Worm (Caenorhabditis elegans) whole organism, young adult: ENCODE results near the gene fbxb-65.

Experiments
- F37B4.10 ChIP-seq: fragments of 200-800 bp; sonication (Bioruptor generic); IDR thresholded peaks from 2 replicates; pipeline ENCODE4 v1.3.6; 2022; ENCODE audit warnings: missing genetic modification characterization, missing compliant biosample characterization
- die-1 ChIP-seq: sonication (generic microtip); optimal IDR thresholded peaks from 2 replicates; lab custom pipeline; 2016; ENCODE audit warnings: missing genotype, mild to moderate bottlenecking, missing genetic modification characterization, missing compliant biosample characterization
- egl-44 ChIP-seq: fragments of 200-800 bp; sonication (Bioruptor generic); IDR thresholded peaks from 2 replicates; pipeline ENCODE4 v1.3.6; 2022; ENCODE audit warnings: missing genetic modification reagents, missing genetic modification characterization, missing compliant biosample characterization
- fkh-3 ChIP-seq: sonication (generic microtip); optimal IDR thresholded peaks from 2 replicates; lab custom pipeline; 2016; ENCODE audit warnings: mild to moderate bottlenecking, missing genetic modification characterization, missing compliant biosample characterization
- hlh-12 ChIP-seq: sonication (generic microtip); optimal IDR thresholded peaks from 2 replicates; lab custom pipeline; 2016; ENCODE audit warnings: missing genetic modification characterization, missing compliant biosample characterization
- hsf-1 ChIP-seq: fragments of 200-800 bp; sonication (Bioruptor generic); IDR thresholded peaks from 2 replicates; pipeline ENCODE4 v1.3.6; 2022; ENCODE audit warnings: missing genetic modification reagents, missing genetic modification characterization, missing compliant biosample characterization
- mxl-1 ChIP-seq: sonication (generic microtip); optimal IDR thresholded peaks from 2 replicates; lab custom pipeline; 2016; ENCODE audit warnings: missing genetic modification characterization, missing compliant biosample characterization
- nfya-1 ChIP-seq: sonication (generic microtip); optimal IDR thresholded peaks from 2 replicates; lab custom pipeline; 2017; ENCODE audit warnings: antibody characterized with exemption, missing compliant biosample characterization, missing genetic modification characterization, borderline replicate concordance; ENCODE audit not compliant: insufficient read depth
- pha-4 ChIP-seq: fragments of 150-350 bp; sonication (generic microtip); optimal IDR thresholded peaks from 2 replicates; lab custom pipeline; 2014; ENCODE audit warnings: missing biosample characterization, missing genetic modification reagents, missing genetic modification characterization
- snpc-4 ChIP-seq, 5 experiments: fragments of 150-350 bp in 1 of 5; sonication (generic microtip) in 4 of 5; optimal IDR thresholded peaks; 2 replicates each; lab custom pipeline; 2014 to 2018; ENCODE audit warnings: missing genetic modification characterization in 5 of 5, missing biosample characterization in 3 of 5, antibody characterized with exemption in 2 of 5, mild to moderate bottlenecking in 2 of 5, missing compliant biosample characterization in 2 of 5, missing genotype in 2 of 5, moderate library complexity in 2 of 5, missing genetic modification reagents in 1 of 5
- sptf-2 ChIP-seq: fragments of 200-800 bp; sonication (Bioruptor generic); optimal IDR thresholded peaks from 2 replicates; lab custom pipeline; 2018; ENCODE audit warnings: mild to moderate bottlenecking, missing genetic modification characterization, missing compliant biosample characterization
- unc-130 ChIP-seq: sonication (generic microtip); optimal IDR thresholded peaks from 2 replicates; lab custom pipeline; 2016; ENCODE audit warnings: missing genetic modification reagents, missing genetic modification characterization, missing compliant biosample characterization
- unc-62 ChIP-seq: fragments of 150-350 bp; optimal IDR thresholded peaks from 2 replicates; lab custom pipeline; 2014; ENCODE audit warnings: missing biosample characterization, missing genetic modification reagents, missing genetic modification characterization
- ztf-28 ChIP-seq: fragments of 200-800 bp; sonication (Bioruptor generic); IDR thresholded peaks from 2 replicates; pipeline ENCODE4 v1.3.6; 2022; ENCODE audit warnings: missing genetic modification reagents, missing genetic modification characterization, missing compliant biosample characterization

ce11 chrV:19377014-19377494, 47.7 kb downstream of the fbxb-65 start, which contains the start of gene nceh-1:
- TF ChIP-seq fkh-3 (tag; lab: Kevin White, UChicago) (no peak), mxl-1 (tag; lab: Kevin White, UChicago) (no peak), F37B4.10 (GFP tag; lab: Robert Waterston, UW) (no peak), unc-130 (GFP tag; lab: Kevin White, UChicago) (no peak), snpc-4 (GFP tag; optimal IDR thresholded peaks at IDR 0.05; lab: Kevin White, UChicago) (no peak), snpc-4 (tag; optimal IDR thresholded peaks at IDR 0.05; lab: Kevin White, UChicago) (no peak), ztf-28 (GFP tag; lab: Robert Waterston, UW) (no peak), hlh-12 (tag; lab: Kevin White, UChicago) (no peak), nfya-1 (tag; lab: Kevin White, UChicago) (no peak), egl-44 (no peak), sptf-2 (GFP tag; lab: Kevin White, UChicago) (no peak), pha-4 (tag; lab: Kevin White, UChicago) (no peak), die-1 (tag; lab: Kevin White, UChicago) (no peak), unc-62 (GFP tag; lab: Kevin White, UChicago) (no peak), hsf-1 (GFP tag; lab: Robert Waterston, UW) (no peak)
